Worm (Caenorhabditis elegans): Measurements from ENCODE around the gene nphp-2.

DNA sequence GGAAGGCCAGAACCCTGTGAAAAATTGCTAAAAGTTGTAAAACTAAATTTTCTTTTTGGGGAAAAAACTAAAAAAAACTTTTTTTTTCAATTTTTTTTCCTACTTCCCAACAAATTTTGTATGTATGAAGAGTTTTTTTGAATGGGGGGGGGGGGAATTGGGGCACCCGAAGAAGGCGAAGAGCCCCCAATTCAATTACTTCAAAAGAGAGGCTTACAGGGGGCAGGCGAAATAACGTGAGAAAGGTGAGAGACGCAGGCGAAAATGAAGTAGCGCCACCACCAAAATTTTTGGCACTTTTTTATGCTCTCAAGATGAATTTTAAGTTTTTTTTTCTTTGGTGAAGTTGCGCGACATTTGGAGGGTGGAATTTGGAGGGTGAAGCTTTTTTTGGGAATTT is 32.6 kb upstream of the nphp-2 start:
- TF ChIP-seq zip-5 (tag; optimal IDR thresholded peaks at IDR 0.05) (no peak), F13H6.1 (tag; optimal IDR thresholded peaks at IDR 0.05) (no peak), fkh-10 (GFP tag; optimal IDR thresholded peaks at IDR 0.05) (no peak), nhr-11 (tag; optimal IDR thresholded peaks at IDR 0.05) (no peak), ets-4 (tag; optimal IDR thresholded peaks at IDR 0.05) (no peak), lin-11 (tag; optimal IDR thresholded peaks at IDR 0.05) (no peak)

All from whole organism, late embryonic.